Fruit fly (Drosophila melanogaster) S2 (cell line): Measurements from ENCODE around the gene Psf3.

Experiments
- CG8478 ChIP-seq: fragments of >200 bp; optimal IDR thresholded peaks from 2 replicates; lab custom pipeline; 2018
- CTCF ChIP-seq, 2 experiments: fragments of >200 bp; optimal IDR thresholded peaks; 2 replicates each; lab custom pipeline; 2018

- TF ChIP-seq CG8478 (lab: Kevin White, UChicago) (no peak), CTCF (optimal IDR thresholded peaks at IDR 0.05; lab: Kevin White, UChicago) (no peak)
Observed at dm6 chrX:10367372-10367771, 18.3 kb downstream of the Psf3 start, which contains the start of gene CG32679.
